Fruit fly (Drosophila melanogaster) whole organism, adult: Measurements from ENCODE around the gene CG43220.

Experiments
- CG5204 ChIP-seq: fragments of 200-800 bp; sonication (Bioruptor generic); optimal IDR thresholded peaks from 2 replicates; lab custom pipeline; 2016; ENCODE audit warnings: missing biosample characterization, missing genetic modification characterization
- CG7101 ChIP-seq: fragments of 200-800 bp; sonication (Bioruptor generic); optimal IDR thresholded peaks from 2 replicates; lab custom pipeline; 2018; ENCODE audit warnings: missing biosample characterization, mild to moderate bottlenecking, missing genetic modification characterization, moderate library complexity

dm6 chr2L:17500946-17501451 is 14.6 kb downstream of the CG43220 start, which contains the start of the genes mEFTs and Dhc36C:
- TF ChIP-seq CG5204 (no peak), CG7101 (tag; lab: Kevin White, UChicago) (no peak)
